Fruit fly (Drosophila melanogaster) whole organism, embryonic: Measurements from ENCODE around the gene CG5969.

ENCODE experiments used
- Atf6 ChIP-seq: fragments of 200-800 bp; sonication (Bioruptor generic); IDR thresholded peaks from 2 replicates; pipeline ENCODE4 v1.3.6; 2022; ENCODE audit warnings: missing biosample characterization, missing genetic modification characterization
- Bteb2 ChIP-seq: fragments of 200-800 bp; sonication (Bioruptor generic); optimal IDR thresholded peaks from 2 replicates; lab custom pipeline; 2016; ENCODE audit warnings: missing biosample characterization, missing genetic modification characterization
- CG1024 ChIP-seq: fragments of 200-800 bp; sonication (Bioruptor generic); IDR thresholded peaks from 2 replicates; pipeline ENCODE4 v1.3.6; 2022; ENCODE audit warnings: missing biosample characterization, missing genetic modification characterization
- CG10431 ChIP-seq: fragments of 200-800 bp; sonication (Bioruptor generic); optimal IDR thresholded peaks from 3 replicates; lab custom pipeline; 2018; ENCODE audit warnings: missing biosample characterization, mild to moderate bottlenecking, missing genetic modification characterization
- CG11093 ChIP-seq: fragments of 200-800 bp; sonication (Bioruptor generic); IDR thresholded peaks from 3 replicates; pipeline ENCODE4 v1.3.6; 2022; ENCODE audit warnings: missing biosample characterization, missing genetic modification characterization
- CG11504 ChIP-seq: fragments of 200-800 bp; sonication (Bioruptor generic); optimal IDR thresholded peaks from 3 replicates; lab custom pipeline; 2019; ENCODE audit warnings: missing biosample characterization, mild to moderate bottlenecking, missing genetic modification characterization, moderate library complexity
- CG14050 ChIP-seq: fragments of 200-800 bp; sonication (Bioruptor generic); IDR thresholded peaks from 3 replicates; pipeline ENCODE4 v1.3.6; 2022; ENCODE audit warnings: missing biosample characterization, missing genetic modification characterization
- CG15479 ChIP-seq: fragments of 200-800 bp; sonication (Bioruptor generic); optimal IDR thresholded peaks from 3 replicates; lab custom pipeline; 2019; ENCODE audit warnings: missing biosample characterization, mild to moderate bottlenecking, missing genetic modification characterization, moderate library complexity
- CG15696 ChIP-seq: fragments of 200-800 bp; sonication (Bioruptor generic); optimal IDR thresholded peaks from 2 replicates; lab custom pipeline; 2019; ENCODE audit warnings: missing biosample characterization, mild to moderate bottlenecking, missing genetic modification characterization, moderate library complexity
- CG17361 ChIP-seq: fragments of 200-800 bp; sonication (Bioruptor generic); IDR thresholded peaks from 3 replicates; pipeline ENCODE4 v1.3.6; 2022; ENCODE audit warnings: missing biosample characterization, missing genetic modification characterization
- CG18764 ChIP-seq: fragments of 200-800 bp; sonication (Bioruptor generic); optimal IDR thresholded peaks from 3 replicates; lab custom pipeline; 2016; ENCODE audit warnings: missing biosample characterization, missing genetic modification characterization
- CG2875 ChIP-seq: fragments of 200-800 bp; sonication (Bioruptor generic); optimal IDR thresholded peaks from 2 replicates; lab custom pipeline; 2017; ENCODE audit warnings: missing biosample characterization, mild to moderate bottlenecking, missing genetic modification characterization, missing genetic modification reagents
- CG31365 ChIP-seq: fragments of 200-800 bp; sonication (Bioruptor generic); optimal IDR thresholded peaks from 2 replicates; lab custom pipeline; 2018; ENCODE audit warnings: missing biosample characterization, mild to moderate bottlenecking, missing genetic modification characterization
- CG31441 ChIP-seq: fragments of 200-800 bp; sonication (Bioruptor generic); IDR thresholded peaks from 2 replicates; pipeline ENCODE4 v1.3.6; 2022; ENCODE audit warnings: missing biosample characterization, missing genetic modification characterization
- CG3838 ChIP-seq: fragments of 200-800 bp; sonication (Bioruptor generic); optimal IDR thresholded peaks from 3 replicates; lab custom pipeline; 2016; ENCODE audit warnings: missing biosample characterization, missing genetic modification characterization
- CG6175 ChIP-seq: fragments of 200-800 bp; sonication (Bioruptor generic); IDR thresholded peaks from 3 replicates; pipeline ENCODE4 v1.3.6; 2022; ENCODE audit warnings: missing biosample characterization, missing genetic modification characterization
- CG6854 ChIP-seq: fragments of 200-800 bp; sonication (Bioruptor generic); optimal IDR thresholded peaks from 3 replicates; lab custom pipeline; 2017; ENCODE audit warnings: missing biosample characterization, mild to moderate bottlenecking, missing genetic modification characterization
- D19A ChIP-seq: fragments of 200-800 bp; optimal IDR thresholded peaks from 3 replicates; lab custom pipeline; 2019; ENCODE audit warnings: missing biosample characterization, mild to moderate bottlenecking, missing genetic modification characterization, moderate library complexity
- Dad ChIP-seq: fragments of 200-800 bp; sonication (Bioruptor generic); optimal IDR thresholded peaks from 3 replicates; lab custom pipeline; 2016; ENCODE audit warnings: missing biosample characterization, missing genetic modification characterization
- Dek ChIP-seq: fragments of 200-800 bp; sonication (Bioruptor generic); optimal IDR thresholded peaks from 3 replicates; lab custom pipeline; 2019; ENCODE audit warnings: missing biosample characterization, mild to moderate bottlenecking, missing genetic modification characterization, moderate library complexity
- Fer1 ChIP-seq: fragments of 200-800 bp; sonication (Bioruptor generic); optimal IDR thresholded peaks from 2 replicates; lab custom pipeline; 2017; ENCODE audit warnings: missing biosample characterization, mild to moderate bottlenecking, missing genetic modification characterization
- Gug ChIP-seq: fragments of 200-800 bp; sonication (Bioruptor generic); IDR thresholded peaks from 4 replicates; pipeline ENCODE4 v1.3.6; 2022; ENCODE audit warnings: missing biosample characterization, missing genetic modification characterization
- MESR4 ChIP-seq: fragments of 200-800 bp; sonication (Bioruptor generic); optimal IDR thresholded peaks from 2 replicates; lab custom pipeline; 2018; ENCODE audit warnings: missing biosample characterization, mild to moderate bottlenecking, missing genetic modification characterization, moderate library complexity
- Mes4 ChIP-seq: fragments of 200-800 bp; sonication (Bioruptor generic); optimal IDR thresholded peaks from 2 replicates; lab custom pipeline; 2016; ENCODE audit warnings: missing biosample characterization, missing genetic modification characterization
- corto ChIP-seq: fragments of 200-800 bp; sonication (Bioruptor generic); optimal IDR thresholded peaks from 2 replicates; lab custom pipeline; 2016; ENCODE audit warnings: missing biosample characterization, mild to moderate bottlenecking, missing genetic modification characterization, moderate library complexity
- dan ChIP-seq: fragments of 200-800 bp; sonication (Bioruptor generic); IDR thresholded peaks from 2 replicates; pipeline ENCODE4 v1.3.6; 2022; ENCODE audit warnings: missing biosample characterization, missing genetic modification characterization
- fd64A ChIP-seq: fragments of 200-800 bp; sonication (Bioruptor generic); optimal IDR thresholded peaks from 3 replicates; lab custom pipeline; 2018; ENCODE audit warnings: missing biosample characterization, mild to moderate bottlenecking, missing genetic modification characterization
- gsb ChIP-seq: fragments of 200-800 bp; sonication (Bioruptor generic); IDR thresholded peaks from 2 replicates; pipeline ENCODE4 v1.3.6; 2022; ENCODE audit warnings: missing biosample characterization, missing genetic modification characterization
- hkb ChIP-seq, 2 experiments: fragments of 200-800 bp in 1 of 2; fragments of >200 bp in 1 of 2; sonication (Bioruptor generic) in 1 of 2; IDR thresholded peaks in 1 of 2; optimal IDR thresholded peaks in 1 of 2; 2 replicates each; pipeline versions ENCODE4 v1.3.6 to Lab custom; 2017 to 2022; ENCODE audit warnings: missing biosample characterization in 1 of 2, missing genetic modification characterization in 1 of 2
- kay ChIP-seq: fragments of 200-800 bp; sonication (Bioruptor generic); optimal IDR thresholded peaks from 2 replicates; lab custom pipeline; 2016; ENCODE audit warnings: missing biosample characterization, missing genetic modification characterization
- lola ChIP-seq, 3 experiments: fragments of >200 bp in 2 of 3; fragments of 200-800 bp in 1 of 3; sonication (Bioruptor generic) in 1 of 3; optimal IDR thresholded peaks; 2 replicates each; lab custom pipeline; 2017 to 2019; ENCODE audit warnings: missing biosample characterization in 3 of 3, missing genetic modification characterization in 3 of 3, mild to moderate bottlenecking in 1 of 3, moderate library complexity in 1 of 3
- mam ChIP-seq: fragments of 200-800 bp; sonication (Bioruptor generic); optimal IDR thresholded peaks from 3 replicates; lab custom pipeline; 2016; ENCODE audit warnings: missing biosample characterization, missing genetic modification characterization
- nmo ChIP-seq: fragments of 200-800 bp; sonication (Bioruptor generic); optimal IDR thresholded peaks from 2 replicates; lab custom pipeline; 2018; ENCODE audit warnings: missing biosample characterization, mild to moderate bottlenecking, missing genetic modification characterization, moderate library complexity
- onecut ChIP-seq: fragments of 200-800 bp; sonication (Bioruptor generic); IDR thresholded peaks from 2 replicates; pipeline ENCODE4 v1.3.6; 2022; ENCODE audit warnings: missing biosample characterization, missing genetic modification characterization
- pita ChIP-seq: fragments of 200-800 bp; sonication (Bioruptor generic); optimal IDR thresholded peaks from 2 replicates; lab custom pipeline; 2017; ENCODE audit warnings: missing biosample characterization, mild to moderate bottlenecking, missing genetic modification characterization
- psq ChIP-seq: fragments of 200-800 bp; sonication (Bioruptor generic); optimal IDR thresholded peaks from 2 replicates; lab custom pipeline; 2017; ENCODE audit warnings: missing biosample characterization, missing genetic modification characterization
- ranshi ChIP-seq: fragments of 200-800 bp; sonication (Bioruptor generic); IDR thresholded peaks from 2 replicates; pipeline ENCODE4 v1.3.6; 2022; ENCODE audit warnings: missing biosample characterization, missing genetic modification characterization
- repo ChIP-seq: fragments of 200-800 bp; sonication (Bioruptor generic); optimal IDR thresholded peaks from 2 replicates; lab custom pipeline; 2016; ENCODE audit warnings: missing biosample characterization, missing genetic modification characterization
- ro ChIP-seq: fragments of 200-800 bp; sonication (Bioruptor generic); IDR thresholded peaks from 2 replicates; pipeline ENCODE4 v1.3.6; 2022; ENCODE audit warnings: missing biosample characterization, missing genetic modification characterization
- sc ChIP-seq, 3 experiments: fragments of >200 bp in 2 of 3; fragments of 200-800 bp in 1 of 3; sonication (Bioruptor generic) in 1 of 3; optimal IDR thresholded peaks; 2 replicates in 2 of 3; 3 replicates in 1 of 3; lab custom pipeline; 2017; ENCODE audit warnings: mild to moderate bottlenecking in 1 of 3, missing biosample characterization in 1 of 3, missing genetic modification characterization in 1 of 3, missing genetic modification reagents in 1 of 3
- sim ChIP-seq: fragments of 200-800 bp; sonication (Bioruptor generic); IDR thresholded peaks from 2 replicates; pipeline ENCODE4 v1.3.6; 2022; ENCODE audit warnings: missing biosample characterization, missing genetic modification characterization
- sr ChIP-seq: fragments of 200-800 bp; sonication (Bioruptor generic); IDR thresholded peaks from 3 replicates; pipeline ENCODE4 v1.3.6; 2022; ENCODE audit warnings: missing biosample characterization, missing genetic modification characterization
- sug ChIP-seq: fragments of 200-800 bp; optimal IDR thresholded peaks from 2 replicates; lab custom pipeline; 2019; ENCODE audit warnings: missing biosample characterization, mild to moderate bottlenecking, missing genetic modification characterization, moderate library complexity
- trh ChIP-seq: fragments of 200-800 bp; sonication (Bioruptor generic); optimal IDR thresholded peaks from 2 replicates; lab custom pipeline; 2016; ENCODE audit warnings: missing biosample characterization, missing genetic modification characterization
- unpg ChIP-seq: fragments of 200-800 bp; sonication (Bioruptor generic); optimal IDR thresholded peaks from 3 replicates; lab custom pipeline; 2018; ENCODE audit warnings: missing biosample characterization, mild to moderate bottlenecking, missing genetic modification characterization, moderate library complexity
- vvl ChIP-seq: fragments of 200-800 bp; sonication (Bioruptor generic); IDR thresholded peaks from 2 replicates; pipeline ENCODE4 v1.3.6; 2022; ENCODE audit warnings: missing biosample characterization, missing genetic modification characterization
- wek ChIP-seq: fragments of 200-800 bp; sonication (Bioruptor generic); optimal IDR thresholded peaks from 3 replicates; lab custom pipeline; 2018; ENCODE audit warnings: missing biosample characterization, mild to moderate bottlenecking, missing genetic modification characterization, moderate library complexity
- wor ChIP-seq: fragments of 200-800 bp; sonication (Bioruptor generic); IDR thresholded peaks from 2 replicates; pipeline ENCODE4 v1.3.6; 2022; ENCODE audit warnings: missing biosample characterization, missing genetic modification characterization
- yki ChIP-seq: fragments of >200 bp; optimal IDR thresholded peaks from 3 replicates; lab custom pipeline; 2018
- zen ChIP-seq: fragments of 200-800 bp; sonication (Bioruptor generic); optimal IDR thresholded peaks from 3 replicates; lab custom pipeline; 2018; ENCODE audit warnings: missing biosample characterization, mild to moderate bottlenecking, missing genetic modification characterization, moderate library complexity

CG5969 gene

DNA sequence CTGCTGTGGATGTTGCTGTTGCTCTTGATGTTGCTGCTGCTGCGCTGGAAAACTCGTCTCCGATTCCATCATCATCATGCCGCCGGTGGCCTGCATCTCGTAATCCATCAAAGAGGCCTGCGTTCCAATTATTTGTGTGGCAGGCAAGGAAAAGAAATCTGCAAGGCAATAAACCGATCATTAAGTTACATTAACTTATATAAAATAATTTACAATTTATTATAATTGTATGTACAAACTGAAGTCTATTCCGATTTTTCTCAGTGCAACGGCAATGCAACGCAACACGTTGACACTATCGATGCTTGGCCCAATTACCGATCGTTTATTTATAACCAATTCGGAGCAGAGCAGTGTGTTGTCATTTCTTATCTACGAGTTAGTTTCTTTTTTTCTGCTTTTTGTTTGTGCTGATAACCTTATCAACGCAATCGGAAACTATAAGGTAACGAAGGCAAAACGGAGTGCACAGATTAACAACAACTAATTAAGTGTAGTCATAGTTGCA, 2.5 kb upstream of the CG5969 start (continued):
- TF ChIP-seq CG14050 (GFP tag; lab: Robert Waterston, UW) (peak; percentile 58), repo (GFP tag; lab: Kevin White, UChicago) (no peak), vvl (GFP tag; lab: Robert Waterston, UW) (peak; percentile 78), zen (tag; lab: Kevin White, UChicago) (no peak), CG31365 (peak; percentile 13), corto (no peak), psq (GFP tag; lab: Kevin White, UChicago) (no peak), Gug (GFP tag; lab: Robert Waterston, UW) (no peak), dan (GFP tag; lab: Robert Waterston, UW) (no peak), kay (GFP tag; lab: Kevin White, UChicago) (no peak), CG11093 (GFP tag; lab: Robert Waterston, UW) (no peak; the same call in 2 of the 3 replicates), CG15696 (tag; lab: Kevin White, UChicago) (no peak), Atf6 (GFP tag; lab: Robert Waterston, UW) (peak; percentile 69), sr (GFP tag; lab: Robert Waterston, UW) (peak; percentile 62; the same call in 2 of the 3 replicates), CG1024 (peak; percentile 65), CG31441 (peak; percentile 63; the same call in 1 of the 2 replicates), unpg (GFP tag; lab: Kevin White, UChicago) (peak; percentile 65), CG6175 (GFP tag; lab: Robert Waterston, UW) (no peak), sim (GFP tag; lab: Robert Waterston, UW) (peak; percentile 51; the same call in 1 of the 2 replicates), trh (GFP tag; lab: Kevin White, UChicago) (no peak), ranshi (GFP tag; lab: Robert Waterston, UW) (peak; percentile 43; the same call in 1 of the 2 replicates), sug (tag; lab: Kevin White, UChicago) (peak; percentile 67), pita (GFP tag; lab: Kevin White, UChicago) (no peak), Fer1 (GFP tag; lab: Kevin White, UChicago) (peak; percentile 63), yki (lab: Kevin White, UChicago) (no peak), CG6854 (GFP tag; lab: Kevin White, UChicago) (no peak), Mes4 (GFP tag; lab: Kevin White, UChicago) (no peak), CG10431 (GFP tag; lab: Kevin White, UChicago) (no peak), CG2875 (GFP tag; lab: Kevin White, UChicago) (peak; percentile 56), fd64A (peak; percentile 49), CG15479 (GFP tag; lab: Kevin White, UChicago) (no peak), Dad (GFP tag; lab: Kevin White, UChicago) (no peak), CG18764 (peak; percentile 17), wor (GFP tag; lab: Robert Waterston, UW) (peak; percentile 30), MESR4 (no peak), onecut (0 out of 2 replicates have a peak, but pooled peaks have one; percentile 3), D19A (no peak), lola (GFP tag; optimal IDR thresholded peaks at IDR 0.05; lab: Kevin White, UChicago) (no peak), CG17361 (GFP tag; lab: Robert Waterston, UW) (no peak), CG11504 (peak; percentile 77), sc (optimal IDR thresholded peaks at IDR 0.05; lab: Kevin White, UChicago) (no peak), sc (GFP tag; optimal IDR thresholded peaks at IDR 0.05; lab: Kevin White, UChicago) (peak; percentile 14), ro (GFP tag; lab: Robert Waterston, UW) (no peak), hkb (optimal IDR thresholded peaks at IDR 0.05; lab: Kevin White, UChicago) (no peak), hkb (GFP tag; IDR thresholded peaks at IDR 0.05; lab: Robert Waterston, UW) (peak; percentile 84), Dek (tag; lab: Kevin White, UChicago) (peak; percentile 35), CG3838 (GFP tag; lab: Kevin White, UChicago) (no peak), Bteb2 (GFP tag; lab: Kevin White, UChicago) (no peak), wek (GFP tag; lab: Kevin White, UChicago) (peak; percentile 23), nmo (GFP tag; lab: Kevin White, UChicago) (peak; percentile 23), gsb (GFP tag; lab: Robert Waterston, UW) (no peak), mam (GFP tag; lab: Kevin White, UChicago) (no peak)
